Worm (Caenorhabditis elegans): ENCODE data around the gene faah-4.

Gene faah-4

DNA sequence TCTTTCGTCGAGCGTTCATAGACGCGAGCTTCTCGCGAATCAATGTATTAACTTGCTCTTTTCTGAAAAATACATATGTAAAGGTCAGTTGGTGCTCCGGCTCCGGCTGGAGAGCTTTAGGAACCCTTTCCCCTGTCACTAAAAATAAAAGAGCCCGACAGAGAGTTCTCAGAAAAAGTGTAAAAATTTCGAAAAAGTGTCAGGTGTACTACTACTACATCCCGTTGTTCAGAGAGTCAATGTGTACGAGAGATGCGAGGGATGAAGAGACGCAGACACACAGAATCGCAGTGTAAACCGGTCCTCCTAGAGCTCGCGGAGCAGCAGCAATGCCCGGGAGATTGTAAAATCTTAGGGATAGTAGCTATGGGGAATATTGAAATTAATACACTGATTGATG is 33.0 kb upstream of the faah-4 start:
- TF ChIP-seq hmg-1.2 (GFP tag; IDR thresholded peaks at IDR 0.05), result 0 out of 2 replicates have a peak, but pooled peaks have one; percentile 9
- TF ChIP-seq nfyb-1 (GFP tag; IDR thresholded peaks at IDR 0.05), result 0 out of 2 replicates have a peak, but pooled peaks have one; percentile 47
- no peak for TF ChIP-seq atf-7 (tag; optimal IDR thresholded peaks at IDR 0.05)

DNA sequence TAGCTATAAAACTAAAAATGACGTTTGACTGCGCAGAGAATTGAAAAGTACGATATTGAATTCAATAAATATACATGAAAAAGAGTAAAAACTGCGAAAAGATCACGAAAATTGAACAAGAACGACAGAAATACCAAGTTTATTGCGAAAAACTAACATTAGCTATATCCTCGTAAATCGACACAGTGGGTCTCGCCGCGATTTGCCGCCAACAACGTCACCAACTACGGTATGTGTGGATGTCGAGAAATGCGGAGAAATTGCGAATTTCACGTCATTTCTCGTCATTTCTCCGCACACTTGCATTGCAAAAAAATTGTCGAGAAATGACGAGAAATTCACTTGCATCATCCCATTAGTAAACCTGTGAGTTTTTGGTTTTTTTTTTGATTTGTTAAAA is 30.3 kb upstream of the faah-4 start:
- TF ChIP-seq F33H1.4 (GFP tag; IDR thresholded peaks at IDR 0.05), result peak; percentile 69

DNA sequence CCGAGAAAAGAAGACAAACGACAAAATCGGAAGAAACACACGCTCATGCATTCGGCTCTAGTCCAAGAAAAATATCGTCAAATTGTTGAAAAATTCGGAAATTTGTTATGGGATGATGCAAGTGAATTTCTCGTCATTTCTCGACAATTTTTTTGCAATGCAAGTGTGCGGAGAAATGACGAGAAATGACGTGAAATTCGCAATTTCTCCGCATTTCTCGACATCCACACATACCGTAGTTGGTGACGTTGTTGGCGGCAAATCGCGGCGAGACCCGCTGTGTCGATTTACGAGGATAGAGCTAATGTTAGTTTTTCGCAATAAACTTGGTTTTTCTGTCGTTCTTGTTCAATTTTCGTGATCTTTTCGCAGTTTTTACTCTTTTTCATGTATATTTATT is 29.6 kb upstream of the faah-4 start:
- peak; percentile 58; the same call in 1 of the 2 replicates for TF ChIP-seq F33H1.4 (GFP tag; IDR thresholded peaks at IDR 0.05)

DNA sequence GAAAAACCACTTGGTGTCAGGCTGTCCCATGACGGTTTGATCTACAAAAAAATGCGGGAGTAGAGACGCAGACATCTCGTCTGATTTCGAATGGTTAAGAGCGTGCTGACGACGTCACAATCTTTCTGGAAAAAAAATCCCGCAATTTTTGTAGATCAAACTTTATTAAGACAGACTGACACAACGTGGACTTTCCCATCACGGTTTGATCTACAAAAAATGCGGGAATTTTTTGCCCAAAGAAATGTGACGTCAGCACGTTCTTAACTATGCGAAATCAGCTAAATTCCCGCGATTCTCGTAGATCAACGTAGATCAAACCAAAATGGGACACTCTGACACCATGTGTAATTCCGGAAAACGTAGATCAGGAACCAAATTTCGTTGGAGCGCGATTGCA is 28.8 kb upstream of the faah-4 start:
- no peak for TF ChIP-seq nfyb-1 (GFP tag; IDR thresholded peaks at IDR 0.05)
- TF ChIP-seq unc-62 (GFP tag; optimal IDR thresholded peaks at IDR 0.05), result no peak
- TF ChIP-seq F22D6.2 (tag; optimal IDR thresholded peaks at IDR 0.05), result no peak
- no peak for TF ChIP-seq sdz-38 (tag; optimal IDR thresholded peaks at IDR 0.05)
- TF ChIP-seq Y53F4B.3 (GFP tag; IDR thresholded peaks at IDR 0.05), result no peak
- no peak for TF ChIP-seq lin-26 (GFP tag; IDR thresholded peaks at IDR 0.05)
- no peak for TF ChIP-seq tbp1 (GFP tag; optimal IDR thresholded peaks at IDR 0.05)
- TF ChIP-seq attf-3 (GFP tag; conservative IDR thresholded peaks at IDR 0.05), result no peak
- no peak for TF ChIP-seq ets-4 (GFP tag; optimal IDR thresholded peaks at IDR 0.05)
- TF ChIP-seq lin-40 (tag; optimal IDR thresholded peaks at IDR 0.05), result no peak
- TF ChIP-seq ama-1 (optimal IDR thresholded peaks at IDR 0.05), result no peak
- TF ChIP-seq ama-1 (GFP tag; optimal IDR thresholded peaks at IDR 0.05), result no peak
- TF ChIP-seq Y95B8A.8 (GFP tag; IDR thresholded peaks at IDR 0.05), result no peak
- TF ChIP-seq Y67H2A.10 (GFP tag; conservative IDR thresholded peaks at IDR 0.05), result no peak
- TF ChIP-seq tlf-1 (GFP tag; optimal IDR thresholded peaks at IDR 0.05), result no peak
- TF ChIP-seq efl-1 (GFP tag; optimal IDR thresholded peaks at IDR 0.05), result no peak
- no peak for TF ChIP-seq egl-44 (GFP tag; IDR thresholded peaks at IDR 0.05)
- no peak for TF ChIP-seq die-1 (tag; optimal IDR thresholded peaks at IDR 0.05)
- no peak for TF ChIP-seq let-526 (GFP tag; IDR thresholded peaks at IDR 0.05)

DNA sequence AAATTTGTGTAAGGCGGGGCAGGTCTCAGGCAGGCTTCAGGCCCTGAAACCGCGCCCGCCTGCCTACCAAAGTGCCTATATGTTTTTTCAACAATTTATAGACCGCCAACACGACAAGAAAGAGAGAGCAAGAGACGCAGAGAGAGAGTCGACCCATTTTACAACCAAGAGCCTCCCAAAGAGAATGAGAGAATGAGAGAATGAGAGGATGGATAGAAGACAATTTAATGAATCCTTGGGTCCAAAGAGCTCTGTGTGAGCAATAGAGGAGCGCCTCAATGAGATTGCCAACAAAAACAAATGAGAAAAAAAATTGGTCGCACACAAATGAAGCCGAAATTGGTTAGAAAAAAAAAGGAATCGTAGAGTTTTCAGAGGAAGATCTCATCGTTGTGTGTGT is 28.2 kb upstream of the faah-4 start:
- TF ChIP-seq attf-3 (GFP tag; conservative IDR thresholded peaks at IDR 0.05), result no peak
- TF ChIP-seq zfh-2 (GFP tag; conservative IDR thresholded peaks at IDR 0.05), result 0 out of 2 replicates have a peak, but pooled peaks have one; percentile 22

DNA sequence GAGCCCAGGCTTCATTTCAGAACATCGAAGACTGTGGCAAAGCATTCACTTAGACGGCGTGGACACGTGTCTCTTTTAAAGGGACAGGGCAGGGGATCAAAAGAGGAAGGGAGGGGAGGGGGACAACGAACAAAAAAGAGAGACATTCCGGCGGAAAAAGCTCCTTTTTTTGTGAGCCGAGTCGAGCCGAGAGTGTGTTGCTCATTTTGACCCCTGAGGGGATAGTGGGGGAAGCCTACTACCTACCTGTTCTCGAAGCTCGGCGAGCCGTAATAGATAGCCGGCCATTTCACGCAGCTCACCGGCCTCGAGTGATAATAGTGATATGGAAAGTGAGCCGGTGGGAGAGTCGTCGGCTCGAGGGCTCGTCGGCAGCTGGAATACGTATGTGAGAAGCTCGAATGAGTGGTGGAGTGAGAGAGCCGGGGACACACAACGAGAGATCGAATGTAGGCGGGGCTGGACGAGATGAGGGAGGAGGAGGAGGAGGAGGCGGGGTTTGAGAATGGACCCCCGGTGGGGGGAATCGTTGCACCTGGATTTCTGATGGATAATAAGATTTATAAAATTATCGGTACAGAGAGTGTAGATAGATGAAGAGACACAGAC is 27.1 kb upstream of the faah-4 start:
- no peak for TF ChIP-seq madf-6 (GFP tag; IDR thresholded peaks at IDR 0.05)
- peak; percentile 59; the same call in 1 of the 2 replicates for TF ChIP-seq egrh-3 (GFP tag; IDR thresholded peaks at IDR 0.05)
- no peak for TF ChIP-seq zim-3 (tag; optimal IDR thresholded peaks at IDR 0.05)
- no peak for TF ChIP-seq Y53F4B.3 (GFP tag; IDR thresholded peaks at IDR 0.05)
- TF ChIP-seq lsy-27 (tag; optimal IDR thresholded peaks at IDR 0.05; ENCODE audit: borderline replicate concordance, insufficient read depth), result no peak
- peak; percentile 87 for TF ChIP-seq zfh-2 (GFP tag; conservative IDR thresholded peaks at IDR 0.05)
- no peak for TF ChIP-seq T07F8.4 (tag; optimal IDR thresholded peaks at IDR 0.05)
- TF ChIP-seq egl-44 (GFP tag; IDR thresholded peaks at IDR 0.05), result no peak
- TF ChIP-seq ceh-100 (GFP tag; IDR thresholded peaks at IDR 0.05), result no peak
- TF ChIP-seq lin-40 (tag; optimal IDR thresholded peaks at IDR 0.05), result no peak
- TF ChIP-seq tbx-9 (tag; optimal IDR thresholded peaks at IDR 0.05; ENCODE audit: borderline replicate concordance), result no peak
- no peak for TF ChIP-seq chd-7 (tag; optimal IDR thresholded peaks at IDR 0.05)
- no peak for TF ChIP-seq sptf-2 (GFP tag; optimal IDR thresholded peaks at IDR 0.05)
- TF ChIP-seq Y53G8AR.9 (GFP tag; conservative IDR thresholded peaks at IDR 0.05), result no peak
- TF ChIP-seq aptf-2 (GFP tag; conservative IDR thresholded peaks at IDR 0.05), result no peak

Data from whole organism, young adult.